Fruit fly (Drosophila melanogaster): Measurements from ENCODE around the gene Surf4.

Surf4 gene

dm6 chr3R:15328083-15328779 lies 17.7 kb downstream of the Surf4 start, which contains the start of the genes CG6236 and ea (continued):
- TF ChIP-seq CHES-1-like (GFP tag; optimal IDR thresholded peaks at IDR 0.05) (no peak), CG15011 (GFP tag; optimal IDR thresholded peaks at IDR 0.05) (no peak), Med (GFP tag) (peak; percentile 43), toy (GFP tag; IDR thresholded peaks at IDR 0.05) (no peak), CG1529 (GFP tag; optimal IDR thresholded peaks at IDR 0.05) (no peak), CkIIα-i1 (GFP tag; IDR thresholded peaks at IDR 0.05) (no peak), CG8388 (GFP tag; optimal IDR thresholded peaks at IDR 0.05) (no peak), nerfin-1 (tag; optimal IDR thresholded peaks at IDR 0.05) (no peak), CG17568 (GFP tag; optimal IDR thresholded peaks at IDR 0.05) (no peak), CG4854 (GFP tag; optimal IDR thresholded peaks at IDR 0.05) (peak; percentile 99), CG8924 (tag; optimal IDR thresholded peaks at IDR 0.05) (no peak), Deaf1 (tag; optimal IDR thresholded peaks at IDR 0.05) (peak; percentile 77), CG13624 (GFP tag; optimal IDR thresholded peaks at IDR 0.05) (peak; percentile 61), slou (GFP tag; optimal IDR thresholded peaks at IDR 0.05) (no peak), CG1603 (tag; optimal IDR thresholded peaks at IDR 0.05) (peak; percentile 4), CG2129 (GFP tag; IDR thresholded peaks at IDR 0.05; ENCODE audit: partially characterized antibody) (no peak), CG13775 (GFP tag; optimal IDR thresholded peaks at IDR 0.05) (no peak), ERR (GFP tag; optimal IDR thresholded peaks at IDR 0.05) (no peak), CG17385 (GFP tag; optimal IDR thresholded peaks at IDR 0.05) (no peak), CG14710 (tag; optimal IDR thresholded peaks at IDR 0.05) (no peak), lov (optimal IDR thresholded peaks at IDR 0.05) (no peak), lov (GFP tag; IDR thresholded peaks at IDR 0.05) (no peak), nerfin-2 (GFP tag; IDR thresholded peaks at IDR 0.05; ENCODE audit: partially characterized antibody) (no peak), ems (GFP tag; optimal IDR thresholded peaks at IDR 0.05) (no peak), Sin3A (optimal IDR thresholded peaks at IDR 0.05) (peak; percentile 30), Bgb (GFP tag; IDR thresholded peaks at IDR 0.05; ENCODE audit: partially characterized antibody) (no peak), CG11398 (GFP tag; optimal IDR thresholded peaks at IDR 0.05) (no peak), disco-r (GFP tag; optimal IDR thresholded peaks at IDR 0.05) (no peak), Hr78 (GFP tag; optimal IDR thresholded peaks at IDR 0.05) (no peak), lola (GFP tag; optimal IDR thresholded peaks at IDR 0.05) (no peak), pho (GFP tag; optimal IDR thresholded peaks at IDR 0.05) (no peak), D19B (GFP tag; optimal IDR thresholded peaks at IDR 0.05) (no peak), CG16863 (GFP tag; optimal IDR thresholded peaks at IDR 0.05) (no peak), peb (GFP tag; IDR thresholded peaks at IDR 0.05) (no peak), wek (GFP tag; optimal IDR thresholded peaks at IDR 0.05) (no peak), Dip3 (GFP tag; optimal IDR thresholded peaks at IDR 0.05) (no peak), MESR4 (GFP tag; optimal IDR thresholded peaks at IDR 0.05) (no peak), otp (GFP tag; IDR thresholded peaks at IDR 0.05) (no peak), Ets97D (GFP tag; optimal IDR thresholded peaks at IDR 0.05) (no peak), CG16779 (GFP tag; IDR thresholded peaks at IDR 0.05) (no peak), bigmax (GFP tag; optimal IDR thresholded peaks at IDR 0.05) (no peak), CG12299 (tag; optimal IDR thresholded peaks at IDR 0.05) (no peak), D19A (tag; optimal IDR thresholded peaks at IDR 0.05) (no peak), exex (tag; optimal IDR thresholded peaks at IDR 0.05) (no peak), ci (GFP tag; IDR thresholded peaks at IDR 0.05) (no peak), sug (tag; optimal IDR thresholded peaks at IDR 0.05) (no peak), ewg (GFP tag; optimal IDR thresholded peaks at IDR 0.05) (no peak), gcm (GFP tag; optimal IDR thresholded peaks at IDR 0.05) (no peak), CG12391 (tag; optimal IDR thresholded peaks at IDR 0.05) (no peak), sna (GFP tag; IDR thresholded peaks at IDR 0.05; ENCODE audit: partially characterized antibody) (no peak)
